Fruit fly (Drosophila melanogaster): ENCODE measurements around the gene bchs.

Gene bchs

dm6 chr2L:5881181-5881580 lies 25.8 kb upstream of the bchs start:
- TF ChIP-seq Ets98B (GFP tag; IDR thresholded peaks at IDR 0.05) (peak; percentile 37), CG4496 (GFP tag; IDR thresholded peaks at IDR 0.05) (peak; percentile 26; the same call in 1 of the 3 replicates), CG9948 (tag; optimal IDR thresholded peaks at IDR 0.05) (peak; percentile 9), Pif1A (GFP tag; optimal IDR thresholded peaks at IDR 0.05) (peak; percentile 38), CG32121 (GFP tag; IDR thresholded peaks at IDR 0.05) (peak; percentile 35; the same call in 1 of the 2 replicates), CG12605 (GFP tag; IDR thresholded peaks at IDR 0.05) (no peak; the same call in 1 of the 2 replicates), rn (GFP tag; IDR thresholded peaks at IDR 0.05) (no peak), EcR (GFP tag; optimal IDR thresholded peaks at IDR 0.05) (no peak), CG17806 (tag; optimal IDR thresholded peaks at IDR 0.05) (no peak), CG14655 (GFP tag; optimal IDR thresholded peaks at IDR 0.05) (peak; percentile 60), Snoo (tag; optimal IDR thresholded peaks at IDR 0.05) (no peak), CG8301 (tag; optimal IDR thresholded peaks at IDR 0.05) (peak; percentile 25)

- TF ChIP-seq Snoo (tag; optimal IDR thresholded peaks at IDR 0.05) (no peak), CG17806 (tag; optimal IDR thresholded peaks at IDR 0.05) (no peak), Pif1A (GFP tag; optimal IDR thresholded peaks at IDR 0.05) (no peak)
Observed at dm6 chr2L:5883441-5883840, 23.5 kb upstream of the bchs start, which contains the start of gene CG44574. Gene CG44574 (plus strand): TSS chr2L:5883741.

dm6 chr2L:5884674-5885073 lies 22.3 kb upstream of the bchs start, which contains the start of the genes Sfp26Ac and CG43185:
Gene Sfp26Ac (minus strand): TSS chr2L:5884774.
Gene CG43185 (plus strand): TSS chr2L:5884888.
- TF ChIP-seq CG10348 (GFP tag; IDR thresholded peaks at IDR 0.05) (no peak), CG14655 (GFP tag; optimal IDR thresholded peaks at IDR 0.05) (no peak), CG13204 (GFP tag; optimal IDR thresholded peaks at IDR 0.05) (no peak), CG32121 (GFP tag; IDR thresholded peaks at IDR 0.05) (no peak), rn (GFP tag; IDR thresholded peaks at IDR 0.05) (no peak), CG12605 (GFP tag; IDR thresholded peaks at IDR 0.05) (no peak), Ets98B (GFP tag; IDR thresholded peaks at IDR 0.05) (no peak), CG9948 (tag; optimal IDR thresholded peaks at IDR 0.05) (no peak), CG4496 (GFP tag; IDR thresholded peaks at IDR 0.05) (no peak), Snoo (tag; optimal IDR thresholded peaks at IDR 0.05) (no peak), Pif1B (GFP tag; optimal IDR thresholded peaks at IDR 0.05) (no peak), Pif1A (GFP tag; optimal IDR thresholded peaks at IDR 0.05) (no peak), CG8159 (tag; optimal IDR thresholded peaks at IDR 0.05) (no peak), CG15710 (tag; optimal IDR thresholded peaks at IDR 0.05) (no peak), fd96Ca (GFP tag; IDR thresholded peaks at IDR 0.05) (no peak), CG17806 (tag; optimal IDR thresholded peaks at IDR 0.05) (no peak)

- TF ChIP-seq CG32121 (GFP tag; IDR thresholded peaks at IDR 0.05) (no peak), CG8301 (tag; optimal IDR thresholded peaks at IDR 0.05) (no peak), CG8159 (tag; optimal IDR thresholded peaks at IDR 0.05) (no peak)
Observed at dm6 chr2L:5885702-5886101, 21.3 kb upstream of the bchs start, which contains the start of gene CG9029. Gene CG9029 (plus strand): TSS chr2L:5886002.

- TF ChIP-seq CG12605 (GFP tag; IDR thresholded peaks at IDR 0.05) (no peak), EcR (GFP tag; optimal IDR thresholded peaks at IDR 0.05) (peak; percentile 33)
Observed at dm6 chr2L:5886955-5887354, 20.0 kb upstream of the bchs start.

- no peak for TF ChIP-seq CG13204 (GFP tag; optimal IDR thresholded peaks at IDR 0.05)
- TF ChIP-seq Snoo (tag; optimal IDR thresholded peaks at IDR 0.05) = no peak
- no peak for TF ChIP-seq CG9948 (tag; optimal IDR thresholded peaks at IDR 0.05)
- no peak for TF ChIP-seq CG8159 (tag; optimal IDR thresholded peaks at IDR 0.05)
- TF ChIP-seq CG17806 (tag; optimal IDR thresholded peaks at IDR 0.05) = no peak
- TF ChIP-seq CG34367 (tag; optimal IDR thresholded peaks at IDR 0.05) = no peak
Observed at dm6 chr2L:5890556-5890955, 16.4 kb upstream of the bchs start.

- TF ChIP-seq CG13204 (GFP tag; optimal IDR thresholded peaks at IDR 0.05) = no peak
- TF ChIP-seq fd96Ca (GFP tag; IDR thresholded peaks at IDR 0.05) = no peak
- TF ChIP-seq Ets98B (GFP tag; IDR thresholded peaks at IDR 0.05) = no peak
- no peak for TF ChIP-seq CG9948 (tag; optimal IDR thresholded peaks at IDR 0.05)
- TF ChIP-seq rn (GFP tag; IDR thresholded peaks at IDR 0.05) = no peak
- no peak for TF ChIP-seq Pif1B (GFP tag; optimal IDR thresholded peaks at IDR 0.05)
- TF ChIP-seq Snoo (tag; optimal IDR thresholded peaks at IDR 0.05) = no peak
- no peak for TF ChIP-seq CG4496 (GFP tag; IDR thresholded peaks at IDR 0.05)
- no peak for TF ChIP-seq gl (tag; optimal IDR thresholded peaks at IDR 0.05)
- TF ChIP-seq CG17806 (tag; optimal IDR thresholded peaks at IDR 0.05) = no peak
- TF ChIP-seq CG15710 (tag; optimal IDR thresholded peaks at IDR 0.05) = no peak
- no peak for TF ChIP-seq CG8159 (tag; optimal IDR thresholded peaks at IDR 0.05)
- TF ChIP-seq CG10348 (GFP tag; IDR thresholded peaks at IDR 0.05) = no peak
Observed at dm6 chr2L:5892762-5893161, 14.2 kb upstream of the bchs start, which contains the start of gene Acp26Ab. Gene Acp26Ab (minus strand): TSS chr2L:5892862.

- TF ChIP-seq CG13204 (GFP tag; optimal IDR thresholded peaks at IDR 0.05) (no peak), gl (tag; optimal IDR thresholded peaks at IDR 0.05) (no peak), CG14655 (GFP tag; optimal IDR thresholded peaks at IDR 0.05) (no peak), Pif1B (GFP tag; optimal IDR thresholded peaks at IDR 0.05) (no peak), CG4496 (GFP tag; IDR thresholded peaks at IDR 0.05) (no peak), CG10348 (GFP tag; IDR thresholded peaks at IDR 0.05) (no peak), Pif1A (GFP tag; optimal IDR thresholded peaks at IDR 0.05) (no peak), CG12605 (GFP tag; IDR thresholded peaks at IDR 0.05) (no peak), D1 (tag; optimal IDR thresholded peaks at IDR 0.05) (no peak), CG8159 (tag; optimal IDR thresholded peaks at IDR 0.05) (no peak), CG34367 (tag; optimal IDR thresholded peaks at IDR 0.05) (no peak)
Observed at dm6 chr2L:5893796-5894195, 13.2 kb upstream of the bchs start, which contains the start of gene Acp26Aa. Gene Acp26Aa (minus strand): TSS chr2L:5893896.
